Fruit fly (Drosophila melanogaster) whole organism, pupa: Measurements from ENCODE around the gene CG42514.
A peak's percentile ranks its signal among the peaks of the same experiment; 100 is the strongest.

Experiments
- CG10348 ChIP-seq: fragments of 200-800 bp; sonication (Bioruptor generic); IDR thresholded peaks from 2 replicates; pipeline ENCODE4 v1.3.6; 2022; ENCODE audit warnings: missing biosample characterization, missing genetic modification characterization
- CG12605 ChIP-seq: fragments of 200-800 bp; sonication (Bioruptor generic); IDR thresholded peaks from 2 replicates; pipeline ENCODE4 v1.3.6; 2022; ENCODE audit warnings: missing biosample characterization, missing genetic modification characterization
- CG13204 ChIP-seq: fragments of 200-800 bp; sonication (Bioruptor generic); optimal IDR thresholded peaks from 2 replicates; lab custom pipeline; 2018; ENCODE audit warnings: missing biosample characterization, mild to moderate bottlenecking, missing genetic modification characterization, moderate library complexity
- CG14655 ChIP-seq: fragments of 200-800 bp; sonication (Bioruptor generic); optimal IDR thresholded peaks from 3 replicates; lab custom pipeline; 2017; ENCODE audit warnings: mild to moderate bottlenecking, missing biosample characterization, missing genetic modification reagents, missing genetic modification characterization
- CG15710 ChIP-seq: fragments of 200-800 bp; sonication (Bioruptor generic); optimal IDR thresholded peaks from 2 replicates; lab custom pipeline; 2018; ENCODE audit warnings: missing biosample characterization, mild to moderate bottlenecking, missing genetic modification characterization, moderate library complexity
- CG17806 ChIP-seq: fragments of 200-800 bp; sonication (Bioruptor generic); optimal IDR thresholded peaks from 2 replicates; lab custom pipeline; 2018; ENCODE audit warnings: missing biosample characterization, mild to moderate bottlenecking, missing genetic modification characterization, moderate library complexity
- CG32121 ChIP-seq: fragments of 200-800 bp; sonication (Bioruptor generic); IDR thresholded peaks from 2 replicates; pipeline ENCODE4 v1.3.6; 2022; ENCODE audit warnings: missing biosample characterization, missing genetic modification characterization
- CG34367 ChIP-seq: fragments of 200-800 bp; sonication (Bioruptor generic); optimal IDR thresholded peaks from 2 replicates; lab custom pipeline; 2018; ENCODE audit warnings: missing biosample characterization, mild to moderate bottlenecking, missing genetic modification characterization
- CG4496 ChIP-seq: fragments of 200-800 bp; sonication (Bioruptor generic); IDR thresholded peaks from 3 replicates; pipeline ENCODE4 v1.3.6; 2022; ENCODE audit warnings: missing biosample characterization, missing genetic modification characterization
- CG8159 ChIP-seq: fragments of 200-800 bp; sonication (Bioruptor generic); optimal IDR thresholded peaks from 3 replicates; lab custom pipeline; 2018; ENCODE audit warnings: missing biosample characterization, mild to moderate bottlenecking, missing genetic modification characterization, moderate library complexity
- CG8301 ChIP-seq: fragments of 200-800 bp; sonication (Bioruptor generic); optimal IDR thresholded peaks from 2 replicates; lab custom pipeline; 2018; ENCODE audit warnings: missing biosample characterization, mild to moderate bottlenecking, missing genetic modification characterization
- CG9948 ChIP-seq: fragments of 200-800 bp; sonication (Bioruptor generic); optimal IDR thresholded peaks from 2 replicates; lab custom pipeline; 2018; ENCODE audit warnings: missing biosample characterization, mild to moderate bottlenecking, missing genetic modification characterization, moderate library complexity
- D1 ChIP-seq: fragments of 200-800 bp; sonication (Bioruptor generic); optimal IDR thresholded peaks from 2 replicates; lab custom pipeline; 2018; ENCODE audit warnings: missing biosample characterization, mild to moderate bottlenecking, missing genetic modification characterization, moderate library complexity
- EcR ChIP-seq: fragments of 200-800 bp; sonication (Bioruptor generic); optimal IDR thresholded peaks from 3 replicates; lab custom pipeline; 2019; ENCODE audit warnings: missing biosample characterization, missing genetic modification characterization, mild to moderate bottlenecking, moderate library complexity, missing genetic modification reagents
- Ets98B ChIP-seq: fragments of 200-800 bp; sonication (Bioruptor generic); IDR thresholded peaks from 2 replicates; pipeline ENCODE4 v1.3.6; 2022; ENCODE audit warnings: missing biosample characterization, missing genetic modification characterization
- Pif1A ChIP-seq: fragments of 200-800 bp; sonication (Bioruptor generic); optimal IDR thresholded peaks from 3 replicates; lab custom pipeline; 2016; ENCODE audit warnings: missing biosample characterization, missing genetic modification characterization
- Pif1B ChIP-seq: fragments of 200-800 bp; sonication (Bioruptor generic); optimal IDR thresholded peaks from 3 replicates; lab custom pipeline; 2016; ENCODE audit warnings: missing biosample characterization, missing genetic modification characterization
- Snoo ChIP-seq: fragments of 200-800 bp; sonication (Bioruptor generic); optimal IDR thresholded peaks from 3 replicates; lab custom pipeline; 2017; ENCODE audit warnings: missing biosample characterization, mild to moderate bottlenecking, missing genetic modification characterization, inconsistent platforms
- fd96Ca ChIP-seq: fragments of 200-800 bp; sonication (Bioruptor generic); IDR thresholded peaks from 3 replicates; pipeline ENCODE4 v1.3.6; 2022; ENCODE audit warnings: missing biosample characterization, missing genetic modification characterization
- gl ChIP-seq: fragments of 200-800 bp; sonication (Bioruptor generic); optimal IDR thresholded peaks from 2 replicates; lab custom pipeline; 2018; ENCODE audit warnings: missing biosample characterization, mild to moderate bottlenecking, missing genetic modification characterization
- rn ChIP-seq: fragments of 200-800 bp; sonication (Bioruptor generic); IDR thresholded peaks from 2 replicates; pipeline ENCODE4 v1.3.6; 2022; ENCODE audit warnings: missing biosample characterization, missing genetic modification characterization

CG42514 gene

DNA sequence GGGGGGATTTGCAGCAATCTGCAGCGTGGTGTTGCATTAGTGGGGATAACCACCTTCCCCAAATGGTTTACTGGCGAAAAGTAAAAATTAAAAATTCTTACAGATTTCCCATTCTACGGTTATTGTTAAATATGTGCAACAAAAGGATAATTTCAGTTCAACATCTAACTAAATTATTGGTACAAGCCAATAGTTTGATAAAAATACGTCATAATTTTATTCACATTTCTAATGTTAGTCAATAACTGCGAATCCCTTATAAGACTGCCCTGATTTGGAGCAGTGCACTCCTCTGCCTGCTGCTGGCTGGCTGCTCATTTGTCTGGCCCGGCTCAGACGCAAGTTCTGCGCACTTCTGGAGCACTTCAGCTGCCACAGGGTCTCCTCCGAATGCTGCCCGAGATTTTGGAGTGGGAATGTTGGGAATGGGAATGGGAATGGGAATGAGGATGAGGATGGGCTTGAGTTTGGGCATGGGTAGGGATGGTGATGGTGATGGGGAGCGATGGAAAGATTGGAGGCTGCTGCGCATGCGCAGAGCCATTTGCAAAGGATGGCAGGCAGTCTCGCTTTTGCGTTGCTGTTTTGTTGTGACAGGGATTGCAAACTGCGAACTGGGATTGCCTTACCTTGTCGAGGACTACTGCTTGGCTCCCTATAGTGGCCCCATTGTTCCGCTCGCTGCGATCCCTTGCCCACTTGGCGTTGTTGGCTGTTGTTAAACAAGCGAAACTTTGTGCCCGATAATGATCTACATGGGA is 6.0 kb downstream of the CG42514 start:
- TF ChIP-seq rn = no peak
- peak; percentile 71 for TF ChIP-seq Snoo (tag; lab: Kevin White, UChicago)
- no peak for TF ChIP-seq CG10348 (GFP tag; lab: Robert Waterston, UW)
- no peak for TF ChIP-seq CG13204
- TF ChIP-seq CG15710 (tag; lab: Kevin White, UChicago) = peak; percentile 31
- peak; percentile 34 for TF ChIP-seq gl (tag; lab: Kevin White, UChicago)
- peak; percentile 58 for TF ChIP-seq CG14655
- TF ChIP-seq CG12605 (GFP tag; lab: Robert Waterston, UW) = no peak
- TF ChIP-seq CG4496 (GFP tag; lab: Robert Waterston, UW) = no peak
- peak; percentile 40 for TF ChIP-seq CG8159 (tag; lab: Kevin White, UChicago)
- TF ChIP-seq CG34367 (tag; lab: Kevin White, UChicago) = peak; percentile 26
- TF ChIP-seq CG8301 (tag; lab: Kevin White, UChicago) = no peak
- TF ChIP-seq Pif1B (GFP tag; lab: Kevin White, UChicago) = peak; percentile 5
- peak; percentile 16 for TF ChIP-seq Pif1A
- peak; percentile 76 for TF ChIP-seq CG9948 (tag; lab: Kevin White, UChicago)
- no peak for TF ChIP-seq Ets98B (GFP tag; lab: Robert Waterston, UW)
- TF ChIP-seq CG32121 (GFP tag; lab: Robert Waterston, UW) = no peak
- TF ChIP-seq CG17806 (tag; lab: Kevin White, UChicago) = peak; percentile 74
- TF ChIP-seq fd96Ca (GFP tag; lab: Robert Waterston, UW) = peak; percentile 36; the same call in 1 of the 3 replicates
- TF ChIP-seq EcR (GFP tag; lab: Kevin White, UChicago) = peak; percentile 55
- peak; percentile 26 for TF ChIP-seq D1 (tag; lab: Kevin White, UChicago)

- no peak for TF ChIP-seq CG15710 (tag; lab: Kevin White, UChicago)
- TF ChIP-seq CG4496 (GFP tag; lab: Robert Waterston, UW) = no peak
- no peak for TF ChIP-seq CG8159 (tag; lab: Kevin White, UChicago)
- no peak for TF ChIP-seq EcR (GFP tag; lab: Kevin White, UChicago)
- peak; percentile 8 for TF ChIP-seq CG13204
Measured at dm6 chr3L:16489283-16489682, 6.8 kb downstream of the CG42514 start.

DNA sequence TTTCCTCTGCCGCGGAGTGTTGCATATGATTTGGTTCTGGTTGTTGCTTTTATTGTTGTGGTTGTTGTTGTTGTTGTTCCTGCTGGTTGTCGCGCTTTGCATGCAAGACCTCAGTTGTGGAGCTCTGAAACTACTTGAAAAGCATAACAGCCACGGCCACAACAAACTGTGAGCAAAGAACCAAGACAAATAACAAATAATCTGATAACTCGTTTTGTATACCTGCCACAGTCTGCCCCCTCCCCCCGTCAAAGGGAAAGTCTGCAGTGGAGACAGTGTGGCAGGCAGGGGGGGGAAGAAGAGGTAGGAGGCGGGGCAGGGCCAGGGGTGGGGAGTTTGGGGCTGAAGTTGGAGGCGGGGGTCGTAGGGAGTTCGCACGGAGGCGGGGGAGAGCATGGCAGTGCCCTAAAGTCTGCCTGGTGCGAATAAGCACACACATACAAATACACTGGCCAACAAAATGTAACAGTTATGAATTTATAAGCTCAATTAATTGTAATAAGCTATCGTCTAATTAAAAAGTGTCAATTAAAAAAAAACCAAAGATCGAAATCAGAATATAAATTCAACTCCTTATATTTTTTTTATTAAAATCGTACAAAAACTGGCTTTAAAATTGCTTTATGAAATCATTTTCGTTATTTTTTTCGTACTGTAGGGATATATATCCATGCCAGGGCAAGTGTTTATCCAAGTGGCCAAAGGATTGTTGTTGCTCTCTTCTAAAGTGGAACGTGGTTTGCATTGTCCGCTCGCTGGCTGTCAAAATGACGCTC is 7.4 kb downstream of the CG42514 start:
- TF ChIP-seq CG32121 (GFP tag; lab: Robert Waterston, UW) = no peak; the same call in 1 of the 2 replicates
- peak; percentile 12 for TF ChIP-seq CG13204
- TF ChIP-seq CG17806 (tag; lab: Kevin White, UChicago) = peak; percentile 84
- TF ChIP-seq EcR (GFP tag; lab: Kevin White, UChicago) = no peak
- TF ChIP-seq CG10348 (GFP tag; lab: Robert Waterston, UW) = no peak
- TF ChIP-seq D1 (tag; lab: Kevin White, UChicago) = peak; percentile 60
- peak; percentile 73 for TF ChIP-seq CG14655
- peak; percentile 80 for TF ChIP-seq CG34367 (tag; lab: Kevin White, UChicago)
- TF ChIP-seq Snoo (tag; lab: Kevin White, UChicago) = peak; percentile 76
- peak; percentile 53 for TF ChIP-seq Pif1A
- no peak; the same call in 2 of the 3 replicates for TF ChIP-seq fd96Ca (GFP tag; lab: Robert Waterston, UW)
- peak; percentile 88 for TF ChIP-seq CG8159 (tag; lab: Kevin White, UChicago)
- no peak for TF ChIP-seq rn
- peak; percentile 82 for TF ChIP-seq CG15710 (tag; lab: Kevin White, UChicago)
- TF ChIP-seq CG9948 (tag; lab: Kevin White, UChicago) = peak; percentile 86
- TF ChIP-seq Ets98B (GFP tag; lab: Robert Waterston, UW) = no peak
- peak; percentile 37 for TF ChIP-seq Pif1B (GFP tag; lab: Kevin White, UChicago)
- TF ChIP-seq CG8301 (tag; lab: Kevin White, UChicago) = peak; percentile 62
- TF ChIP-seq CG12605 (GFP tag; lab: Robert Waterston, UW) = no peak
- peak; percentile 53 for TF ChIP-seq gl (tag; lab: Kevin White, UChicago)
- TF ChIP-seq CG4496 (GFP tag; lab: Robert Waterston, UW) = no peak
- TF ChIP-seq, all 21 proteins: peak for 13

DNA sequence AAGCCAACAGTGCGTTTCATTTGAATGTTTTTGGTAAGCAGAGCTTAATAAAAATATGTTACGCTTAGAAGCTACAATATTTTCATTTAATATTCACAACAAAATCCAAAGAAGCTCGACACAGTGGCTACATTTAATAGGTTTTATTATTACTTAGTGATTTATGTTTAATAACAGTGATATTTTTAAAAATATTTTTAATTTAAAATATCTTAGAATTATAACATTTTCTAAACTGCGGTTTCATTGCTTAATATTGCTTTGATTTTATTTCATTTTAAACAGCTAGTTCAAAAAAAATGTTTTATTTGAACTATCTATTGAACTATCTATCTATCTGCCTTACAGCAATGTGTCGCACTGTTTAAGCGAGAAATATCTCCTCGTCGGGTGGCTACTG is 8.2 kb downstream of the CG42514 start:
- TF ChIP-seq D1 (tag; lab: Kevin White, UChicago) = no peak
- no peak for TF ChIP-seq CG8159 (tag; lab: Kevin White, UChicago)
- TF ChIP-seq CG14655 = peak; percentile 30
- TF ChIP-seq CG15710 (tag; lab: Kevin White, UChicago) = peak; percentile 1
- no peak for TF ChIP-seq CG10348 (GFP tag; lab: Robert Waterston, UW)
- TF ChIP-seq, all 21 proteins: peak for 2

DNA sequence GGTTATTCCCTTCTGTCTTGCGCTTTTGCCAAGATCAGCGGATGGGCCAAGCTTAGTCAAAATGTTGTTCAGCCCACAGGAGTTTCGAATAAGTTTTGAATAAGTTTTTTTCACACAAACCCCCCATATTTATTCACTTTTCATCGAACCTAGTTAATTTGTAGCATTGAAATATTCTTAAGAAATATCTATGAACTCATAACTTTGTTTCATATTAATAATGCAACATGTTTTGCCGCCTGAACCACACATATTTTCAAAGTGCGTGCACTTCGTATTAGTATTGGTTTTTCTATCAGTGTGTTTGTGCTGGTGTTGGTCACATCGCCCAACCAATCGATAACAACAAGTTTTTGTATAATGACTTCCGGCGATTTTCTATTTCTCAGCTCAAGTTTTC is 9.5 kb downstream of the CG42514 start:
- TF ChIP-seq CG12605 (GFP tag; lab: Robert Waterston, UW) (peak; percentile 33), CG13204 (no peak), Ets98B (GFP tag; lab: Robert Waterston, UW) (peak; percentile 48), CG8159 (tag; lab: Kevin White, UChicago) (no peak), Snoo (tag; lab: Kevin White, UChicago) (no peak), CG14655 (peak; percentile 36), CG4496 (GFP tag; lab: Robert Waterston, UW) (peak; percentile 55; the same call in 2 of the 3 replicates), fd96Ca (GFP tag; lab: Robert Waterston, UW) (0 out of 3 replicates have a peak, but pooled peaks have one; percentile 49), CG34367 (tag; lab: Kevin White, UChicago) (no peak), CG17806 (tag; lab: Kevin White, UChicago) (peak; percentile 27), EcR (GFP tag; lab: Kevin White, UChicago) (no peak), CG10348 (GFP tag; lab: Robert Waterston, UW) (no peak), gl (tag; lab: Kevin White, UChicago) (no peak), CG8301 (tag; lab: Kevin White, UChicago) (peak; percentile 11), Pif1B (GFP tag; lab: Kevin White, UChicago) (peak; percentile 61), CG32121 (GFP tag; lab: Robert Waterston, UW) (peak; percentile 37; the same call in 1 of the 2 replicates), Pif1A (peak; percentile 59), CG9948 (tag; lab: Kevin White, UChicago) (no peak), rn (0 out of 2 replicates have a peak, but pooled peaks have one; percentile 15)
- TF ChIP-seq, all 21 proteins: peak for 11
